Fruit fly (Drosophila melanogaster) whole organism, embryonic: ENCODE data around the gene CAH9.

Experiments used
- Abd-B ChIP-seq: fragments of 200-800 bp; sonication (Bioruptor generic); optimal IDR thresholded peaks from 2 replicates; lab custom pipeline; 2018; ENCODE audit warnings: missing biosample characterization, mild to moderate bottlenecking, missing genetic modification characterization, moderate library complexity
- B-H1 ChIP-seq: fragments of 200-800 bp; sonication (Bioruptor generic); IDR thresholded peaks from 3 replicates; pipeline ENCODE4 v1.3.6; 2022; ENCODE audit warnings: missing biosample characterization, missing genetic modification characterization
- CG10366 ChIP-seq: fragments of 200-800 bp; sonication (Bioruptor generic); IDR thresholded peaks from 2 replicates; pipeline ENCODE4 v1.3.6; 2022; ENCODE audit warnings: missing biosample characterization, missing genetic modification characterization
- CG11093 ChIP-seq: fragments of 200-800 bp; sonication (Bioruptor generic); IDR thresholded peaks from 3 replicates; pipeline ENCODE4 v1.3.6; 2022; ENCODE audit warnings: missing biosample characterization, missing genetic modification characterization
- CG11723 ChIP-seq: fragments of 200-800 bp; sonication (Bioruptor generic); optimal IDR thresholded peaks from 2 replicates; lab custom pipeline; 2017; ENCODE audit warnings: missing biosample characterization, mild to moderate bottlenecking, missing genetic modification characterization
- CG12219 ChIP-seq: fragments of 200-800 bp; sonication (Bioruptor generic); optimal IDR thresholded peaks from 3 replicates; lab custom pipeline; 2018; ENCODE audit warnings: missing biosample characterization, mild to moderate bottlenecking, missing genetic modification characterization
- CG12391 ChIP-seq: fragments of 200-800 bp; sonication (Bioruptor generic); optimal IDR thresholded peaks from 3 replicates; lab custom pipeline; 2018; ENCODE audit warnings: missing biosample characterization, mild to moderate bottlenecking, missing genetic modification characterization, moderate library complexity
- CG14860 ChIP-seq: fragments of 200-800 bp; sonication (Bioruptor generic); IDR thresholded peaks from 3 replicates; pipeline ENCODE4 v1.3.6; 2022; ENCODE audit warnings: missing biosample characterization, missing genetic modification characterization; ENCODE audit not compliant: partially characterized antibody
- CG17912 ChIP-seq: fragments of 200-800 bp; sonication (Bioruptor generic); optimal IDR thresholded peaks from 2 replicates; lab custom pipeline; 2018; ENCODE audit warnings: missing biosample characterization, mild to moderate bottlenecking, missing genetic modification characterization
- CG2712 ChIP-seq: fragments of 200-800 bp; optimal IDR thresholded peaks from 3 replicates; lab custom pipeline; 2019; ENCODE audit warnings: missing biosample characterization, mild to moderate bottlenecking, missing genetic modification characterization, moderate library complexity
- CG32767 ChIP-seq: fragments of 200-800 bp; sonication (Bioruptor generic); IDR thresholded peaks from 2 replicates; pipeline ENCODE4 v1.3.6; 2022; ENCODE audit warnings: missing biosample characterization, missing genetic modification characterization
- CG34422 ChIP-seq: fragments of 200-800 bp; sonication (Bioruptor generic); IDR thresholded peaks from 3 replicates; pipeline ENCODE4 v1.3.6; 2022; ENCODE audit warnings: missing biosample characterization, missing genetic modification characterization
- CG4820 ChIP-seq: fragments of 200-800 bp; sonication (Bioruptor generic); optimal IDR thresholded peaks from 3 replicates; lab custom pipeline; 2016; ENCODE audit warnings: missing biosample characterization, missing genetic modification characterization
- CG6254 ChIP-seq: fragments of 200-800 bp; sonication (Bioruptor generic); optimal IDR thresholded peaks from 3 replicates; lab custom pipeline; 2017; ENCODE audit warnings: mild to moderate bottlenecking, missing biosample characterization, missing genetic modification reagents, missing genetic modification characterization
- CG7271 ChIP-seq: fragments of 200-800 bp; sonication (Bioruptor generic); optimal IDR thresholded peaks from 2 replicates; lab custom pipeline; 2018; ENCODE audit warnings: missing biosample characterization, mild to moderate bottlenecking, missing genetic modification characterization, moderate library complexity
- CG7357 ChIP-seq: fragments of 200-800 bp; sonication (Bioruptor generic); IDR thresholded peaks from 3 replicates; pipeline ENCODE4 v1.3.6; 2022; ENCODE audit warnings: missing biosample characterization, missing genetic modification characterization
- CG8359 ChIP-seq: fragments of 200-800 bp; sonication (Bioruptor generic); optimal IDR thresholded peaks from 2 replicates; lab custom pipeline; 2017; ENCODE audit warnings: missing biosample characterization, mild to moderate bottlenecking, missing genetic modification characterization, borderline replicate concordance
- CG9727 ChIP-seq: fragments of 200-800 bp; sonication (Bioruptor generic); optimal IDR thresholded peaks from 3 replicates; lab custom pipeline; 2017; ENCODE audit warnings: missing biosample characterization, mild to moderate bottlenecking, missing genetic modification characterization
- CTCF ChIP-seq: fragments of 200-800 bp; sonication (Bioruptor generic); optimal IDR thresholded peaks from 2 replicates; lab custom pipeline; 2017; ENCODE audit warnings: missing biosample characterization, mild to moderate bottlenecking, missing genetic modification characterization, moderate library complexity
- Camta ChIP-seq: fragments of 200-800 bp; sonication (Bioruptor generic); optimal IDR thresholded peaks from 2 replicates; lab custom pipeline; 2016; ENCODE audit warnings: missing biosample characterization, missing genetic modification characterization
- Doc2 ChIP-seq: fragments of 200-800 bp; sonication (Bioruptor generic); IDR thresholded peaks from 2 replicates; pipeline ENCODE4 v1.3.6; 2022; ENCODE audit warnings: missing biosample characterization, missing genetic modification characterization
- E2f1 ChIP-seq: fragments of 200-800 bp; sonication (Bioruptor generic); IDR thresholded peaks from 2 replicates; pipeline ENCODE4 v1.3.6; 2022; ENCODE audit warnings: missing biosample characterization, missing genetic modification characterization
- ERR ChIP-seq: fragments of 200-800 bp; sonication (Bioruptor generic); optimal IDR thresholded peaks from 2 replicates; lab custom pipeline; 2016; ENCODE audit warnings: missing biosample characterization, missing genetic modification characterization
- HmgZ ChIP-seq: fragments of 200-800 bp; sonication (Bioruptor generic); optimal IDR thresholded peaks from 2 replicates; lab custom pipeline; 2018; ENCODE audit warnings: missing biosample characterization, mild to moderate bottlenecking, missing genetic modification characterization
- Hr39 ChIP-seq: fragments of >200 bp; optimal IDR thresholded peaks from 2 replicates; lab custom pipeline; 2017
- Hr78 ChIP-seq, 2 experiments: fragments of 200-800 bp in 1 of 2; fragments of >200 bp in 1 of 2; sonication (Bioruptor generic) in 1 of 2; optimal IDR thresholded peaks; 2 replicates each; lab custom pipeline; 2017 to 2019; ENCODE audit warnings: missing biosample characterization in 2 of 2, missing genetic modification characterization in 2 of 2, mild to moderate bottlenecking in 1 of 2, moderate library complexity in 1 of 2
- al ChIP-seq: fragments of 200-800 bp; sonication (Bioruptor generic); IDR thresholded peaks from 2 replicates; pipeline ENCODE4 v1.3.6; 2022; ENCODE audit warnings: missing biosample characterization, missing genetic modification characterization
- ase ChIP-seq: fragments of 200-800 bp; sonication (Bioruptor generic); IDR thresholded peaks from 3 replicates; pipeline ENCODE4 v1.3.6; 2022; ENCODE audit warnings: missing biosample characterization, missing genetic modification characterization
- chinmo ChIP-seq: fragments of 200-800 bp; sonication (Bioruptor generic); IDR thresholded peaks from 4 replicates; pipeline ENCODE4 v1.3.6; 2022; ENCODE audit warnings: missing biosample characterization, missing genetic modification characterization; ENCODE audit not compliant: partially characterized antibody
- chm ChIP-seq: fragments of 200-800 bp; sonication (Bioruptor generic); IDR thresholded peaks from 2 replicates; pipeline ENCODE4 v1.3.6; 2022; ENCODE audit warnings: missing biosample characterization, missing genetic modification characterization
- ci ChIP-seq: fragments of 200-800 bp; sonication (Bioruptor generic); IDR thresholded peaks from 3 replicates; pipeline ENCODE4 v1.3.6; 2022; ENCODE audit warnings: missing biosample characterization, missing genetic modification characterization
- crol ChIP-seq: fragments of 200-800 bp; sonication (Bioruptor generic); IDR thresholded peaks from 2 replicates; pipeline ENCODE4 v1.3.6; 2022; ENCODE audit warnings: missing biosample characterization, missing genetic modification characterization
- dan ChIP-seq: fragments of 200-800 bp; sonication (Bioruptor generic); IDR thresholded peaks from 2 replicates; pipeline ENCODE4 v1.3.6; 2022; ENCODE audit warnings: missing biosample characterization, missing genetic modification characterization
- dimm ChIP-seq: fragments of 200-800 bp; sonication (Bioruptor generic); IDR thresholded peaks from 2 replicates; pipeline ENCODE4 v1.3.6; 2022; ENCODE audit warnings: missing biosample characterization, missing genetic modification characterization
- dm ChIP-seq: fragments of 200-800 bp; sonication (Bioruptor generic); optimal IDR thresholded peaks from 3 replicates; lab custom pipeline; 2016; ENCODE audit warnings: missing biosample characterization, missing genetic modification characterization
- exex ChIP-seq: fragments of 200-800 bp; sonication (Bioruptor generic); optimal IDR thresholded peaks from 4 replicates; lab custom pipeline; 2018; ENCODE audit warnings: missing biosample characterization, mild to moderate bottlenecking, missing genetic modification characterization, moderate library complexity
- eyg ChIP-seq: fragments of 200-800 bp; sonication (Bioruptor generic); optimal IDR thresholded peaks from 3 replicates; lab custom pipeline; 2016; ENCODE audit warnings: missing biosample characterization, missing genetic modification characterization
- gcm2 ChIP-seq: fragments of 200-800 bp; sonication (Bioruptor generic); optimal IDR thresholded peaks from 2 replicates; lab custom pipeline; 2016; ENCODE audit warnings: missing biosample characterization, missing genetic modification characterization
- gem ChIP-seq: fragments of 200-800 bp; sonication (Bioruptor generic); optimal IDR thresholded peaks from 2 replicates; lab custom pipeline; 2019; ENCODE audit warnings: missing biosample characterization, mild to moderate bottlenecking, missing genetic modification characterization, moderate library complexity
- kah ChIP-seq: fragments of 200-800 bp; sonication (Bioruptor generic); optimal IDR thresholded peaks from 2 replicates; lab custom pipeline; 2018; ENCODE audit warnings: missing biosample characterization, mild to moderate bottlenecking, missing genetic modification characterization
- lmd ChIP-seq: fragments of 200-800 bp; sonication (Bioruptor generic); IDR thresholded peaks from 2 replicates; pipeline ENCODE4 v1.3.6; 2022; ENCODE audit warnings: missing biosample characterization, missing genetic modification characterization
- luna ChIP-seq: fragments of 200-800 bp; sonication (Bioruptor generic); optimal IDR thresholded peaks from 2 replicates; lab custom pipeline; 2016; ENCODE audit warnings: missing biosample characterization, missing genetic modification characterization
- org-1 ChIP-seq: fragments of 200-800 bp; sonication (Bioruptor generic); optimal IDR thresholded peaks from 2 replicates; lab custom pipeline; 2017; ENCODE audit warnings: missing biosample characterization, missing genetic modification characterization
- p53 ChIP-seq: fragments of 200-800 bp; sonication (Bioruptor generic); optimal IDR thresholded peaks from 2 replicates; lab custom pipeline; 2016; ENCODE audit warnings: missing biosample characterization, missing genetic modification characterization
- pita ChIP-seq: fragments of 200-800 bp; sonication (Bioruptor generic); optimal IDR thresholded peaks from 2 replicates; lab custom pipeline; 2017; ENCODE audit warnings: missing biosample characterization, mild to moderate bottlenecking, missing genetic modification characterization
- pnt ChIP-seq: fragments of 200-800 bp; sonication (Bioruptor generic); optimal IDR thresholded peaks from 3 replicates; lab custom pipeline; 2016; ENCODE audit warnings: missing biosample characterization, missing genetic modification characterization
- sens ChIP-seq: fragments of 200-800 bp; sonication (Bioruptor generic); peaks from one replicate; lab custom pipeline; 2016; ENCODE audit warnings: missing biosample characterization, missing genetic modification characterization
- sob ChIP-seq: fragments of 200-800 bp; sonication (Bioruptor generic); IDR thresholded peaks from 2 replicates; pipeline ENCODE4 v1.3.6; 2022; ENCODE audit warnings: missing biosample characterization, missing genetic modification characterization
- tgo ChIP-seq: fragments of 200-800 bp; sonication (Bioruptor generic); IDR thresholded peaks from 3 replicates; pipeline ENCODE4 v1.3.6; 2022; ENCODE audit warnings: missing biosample characterization, missing genetic modification characterization
- wdn ChIP-seq: fragments of 200-800 bp; sonication (Bioruptor generic); IDR thresholded peaks from 2 replicates; pipeline ENCODE4 v1.3.6; 2022; ENCODE audit warnings: missing biosample characterization, missing genetic modification characterization
- wor ChIP-seq: fragments of 200-800 bp; sonication (Bioruptor generic); IDR thresholded peaks from 2 replicates; pipeline ENCODE4 v1.3.6; 2022; ENCODE audit warnings: missing biosample characterization, missing genetic modification characterization
- zen ChIP-seq: fragments of 200-800 bp; sonication (Bioruptor generic); optimal IDR thresholded peaks from 3 replicates; lab custom pipeline; 2018; ENCODE audit warnings: missing biosample characterization, mild to moderate bottlenecking, missing genetic modification characterization, moderate library complexity

CAH9 gene

dm6 chr3R:27150685-27151515, 44.9 kb upstream of the CAH9 start, which contains the start of gene CG6051 (continued):
- TF ChIP-seq al (GFP tag; lab: Robert Waterston, UW) (no peak), eyg (no peak), CG9727 (GFP tag; lab: Kevin White, UChicago) (peak; percentile 30), p53 (GFP tag; lab: Kevin White, UChicago) (no peak), B-H1 (no peak), CG7357 (GFP tag; lab: Robert Waterston, UW) (peak; percentile 97), HmgZ (peak; percentile 44), kah (GFP tag; lab: Kevin White, UChicago) (no peak), CG12391 (tag; lab: Kevin White, UChicago) (peak; percentile 79), Camta (GFP tag; lab: Kevin White, UChicago) (no peak), lmd (no peak), wor (GFP tag; lab: Robert Waterston, UW) (no peak), CG7271 (peak; percentile 14), ERR (GFP tag; lab: Kevin White, UChicago) (no peak), wdn (no peak), Hr78 (GFP tag; optimal IDR thresholded peaks at IDR 0.05; lab: Kevin White, UChicago) (peak in 1 of 2 experiments; percentile 13), gem (tag; lab: Kevin White, UChicago) (peak; percentile 77), gcm2 (GFP tag; lab: Kevin White, UChicago) (no peak), CG4820 (no peak), CTCF (GFP tag; lab: Kevin White, UChicago) (no peak), exex (tag; lab: Kevin White, UChicago) (peak; percentile 22), crol (GFP tag; lab: Robert Waterston, UW) (no peak), chm (GFP tag; lab: Robert Waterston, UW) (no peak), CG12219 (no peak), pnt (GFP tag; lab: Kevin White, UChicago) (peak; percentile 23), Doc2 (GFP tag; lab: Robert Waterston, UW) (no peak), CG6254 (GFP tag; lab: Kevin White, UChicago) (no peak), pita (GFP tag; lab: Kevin White, UChicago) (no peak), CG2712 (tag; lab: Kevin White, UChicago) (peak; percentile 73), ase (no peak), org-1 (GFP tag; lab: Kevin White, UChicago) (no peak), luna (no peak), CG11723 (peak; percentile 4), Abd-B (GFP tag; lab: Kevin White, UChicago) (peak; percentile 56), chinmo (GFP tag; lab: Robert Waterston, UW) (no peak), Hr39 (lab: Kevin White, UChicago) (no peak), ci (GFP tag; lab: Robert Waterston, UW) (no peak), CG11093 (GFP tag; lab: Robert Waterston, UW) (peak; percentile 21; the same call in 1 of the 3 replicates), dm (peak; percentile 52), CG34422 (GFP tag; lab: Robert Waterston, UW) (no peak), tgo (GFP tag; lab: Robert Waterston, UW) (no peak), CG32767 (no peak), zen (tag; lab: Kevin White, UChicago) (peak; percentile 63), CG10366 (no peak), sob (no peak), dan (GFP tag; lab: Robert Waterston, UW) (no peak), CG8359 (GFP tag; lab: Kevin White, UChicago) (peak; percentile 12), sens (GFP tag; lab: Kevin White, UChicago) (peak; percentile 83), CG17912 (no peak), CG14860 (GFP tag; lab: Robert Waterston, UW) (no peak), dimm (GFP tag; lab: Robert Waterston, UW) (no peak), E2f1 (no peak)
